Fruit fly (Drosophila melanogaster) whole organism, embryonic: Measurements from ENCODE around the gene CG1824.

Experiments used
- Atf6 ChIP-seq: fragments of 200-800 bp; sonication (Bioruptor generic); IDR thresholded peaks from 2 replicates; pipeline ENCODE4 v1.3.6; 2022; ENCODE audit warnings: missing biosample characterization, missing genetic modification characterization
- B-H2 ChIP-seq: fragments of 200-800 bp; sonication (Bioruptor generic); optimal IDR thresholded peaks from 2 replicates; lab custom pipeline; 2018; ENCODE audit warnings: missing biosample characterization, mild to moderate bottlenecking, missing genetic modification characterization
- Blimp-1 ChIP-seq: fragments of 200-800 bp; sonication (Bioruptor generic); optimal IDR thresholded peaks from 3 replicates; lab custom pipeline; 2018; ENCODE audit warnings: missing biosample characterization, missing genetic modification characterization, mild to moderate bottlenecking, moderate library complexity, missing genetic modification reagents
- CG11504 ChIP-seq: fragments of 200-800 bp; sonication (Bioruptor generic); optimal IDR thresholded peaks from 3 replicates; lab custom pipeline; 2019; ENCODE audit warnings: missing biosample characterization, mild to moderate bottlenecking, missing genetic modification characterization, moderate library complexity
- CG12104 ChIP-seq: fragments of 200-800 bp; sonication (Bioruptor generic); optimal IDR thresholded peaks from 3 replicates; lab custom pipeline; 2016; ENCODE audit warnings: missing biosample characterization, missing genetic modification characterization
- CG12769 ChIP-seq: fragments of 200-800 bp; sonication (Bioruptor generic); optimal IDR thresholded peaks from 2 replicates; lab custom pipeline; 2019; ENCODE audit warnings: missing biosample characterization, mild to moderate bottlenecking, missing genetic modification characterization, moderate library complexity
- CG13123 ChIP-seq: fragments of 200-800 bp; sonication (Bioruptor generic); optimal IDR thresholded peaks from 2 replicates; lab custom pipeline; 2016; ENCODE audit warnings: missing biosample characterization, missing genetic modification characterization
- CG13287 ChIP-seq: fragments of 200-800 bp; sonication (Bioruptor generic); IDR thresholded peaks from 2 replicates; pipeline ENCODE4 v1.3.6; 2022; ENCODE audit warnings: missing biosample characterization, missing genetic modification characterization; ENCODE audit not compliant: partially characterized antibody
- CG14014 ChIP-seq: fragments of 200-800 bp; sonication (Bioruptor generic); IDR thresholded peaks from 2 replicates; pipeline ENCODE4 v1.3.6; 2022; ENCODE audit warnings: missing biosample characterization, missing genetic modification characterization
- CG14710 ChIP-seq: fragments of 200-800 bp; sonication (Bioruptor generic); optimal IDR thresholded peaks from 3 replicates; lab custom pipeline; 2019; ENCODE audit warnings: missing biosample characterization, mild to moderate bottlenecking, missing genetic modification characterization, moderate library complexity
- CG16863 ChIP-seq: fragments of 200-800 bp; sonication (Bioruptor generic); optimal IDR thresholded peaks from 3 replicates; lab custom pipeline; 2016; ENCODE audit warnings: missing biosample characterization, missing genetic modification characterization
- CG17328 ChIP-seq: fragments of 200-800 bp; sonication (Bioruptor generic); IDR thresholded peaks from 2 replicates; pipeline ENCODE4 v1.3.6; 2022; ENCODE audit warnings: missing biosample characterization, missing genetic modification characterization
- CG17361 ChIP-seq: fragments of 200-800 bp; sonication (Bioruptor generic); IDR thresholded peaks from 3 replicates; pipeline ENCODE4 v1.3.6; 2022; ENCODE audit warnings: missing biosample characterization, missing genetic modification characterization
- CG18011 ChIP-seq: fragments of 200-800 bp; sonication (Bioruptor generic); optimal IDR thresholded peaks from 2 replicates; lab custom pipeline; 2017; ENCODE audit warnings: missing biosample characterization, missing genetic modification characterization, mild to moderate bottlenecking, moderate library complexity, missing genotype
- CG18764 ChIP-seq: fragments of 200-800 bp; sonication (Bioruptor generic); optimal IDR thresholded peaks from 3 replicates; lab custom pipeline; 2016; ENCODE audit warnings: missing biosample characterization, missing genetic modification characterization
- CG30020 ChIP-seq: fragments of 200-800 bp; optimal IDR thresholded peaks from 2 replicates; lab custom pipeline; 2019; ENCODE audit warnings: missing biosample characterization, mild to moderate bottlenecking, missing genetic modification characterization, moderate library complexity
- CG30403 ChIP-seq: fragments of 200-800 bp; sonication (Bioruptor generic); optimal IDR thresholded peaks from 3 replicates; lab custom pipeline; 2016; ENCODE audit warnings: missing biosample characterization, missing genetic modification characterization
- CG34376 ChIP-seq: fragments of 200-800 bp; sonication (Bioruptor generic); optimal IDR thresholded peaks from 2 replicates; lab custom pipeline; 2018; ENCODE audit warnings: missing biosample characterization, mild to moderate bottlenecking, missing genetic modification characterization
- CG4360 ChIP-seq: fragments of 200-800 bp; sonication (Bioruptor generic); IDR thresholded peaks from 2 replicates; pipeline ENCODE4 v1.3.6; 2022; ENCODE audit warnings: missing biosample characterization, missing genetic modification characterization
- CG4424 ChIP-seq: fragments of 200-800 bp; sonication (Bioruptor generic); optimal IDR thresholded peaks from 3 replicates; lab custom pipeline; 2016; ENCODE audit warnings: missing biosample characterization, missing genetic modification characterization
- CG6791 ChIP-seq: fragments of 200-800 bp; sonication (Bioruptor generic); IDR thresholded peaks from 3 replicates; pipeline ENCODE4 v1.3.6; 2022; ENCODE audit warnings: missing biosample characterization, missing genetic modification characterization; ENCODE audit not compliant: partially characterized antibody
- Dip3 ChIP-seq: fragments of 200-800 bp; sonication (Bioruptor generic); optimal IDR thresholded peaks from 3 replicates; lab custom pipeline; 2016; ENCODE audit warnings: missing biosample characterization, missing genetic modification characterization
- Dp ChIP-seq: fragments of 200-800 bp; sonication (Bioruptor generic); optimal IDR thresholded peaks from 2 replicates; lab custom pipeline; 2018; ENCODE audit warnings: missing biosample characterization, mild to moderate bottlenecking, missing genetic modification characterization, moderate library complexity
- E2f2 ChIP-seq: fragments of 200-800 bp; sonication (Bioruptor generic); IDR thresholded peaks from 2 replicates; pipeline ENCODE4 v1.3.6; 2022; ENCODE audit warnings: missing biosample characterization, missing genetic modification characterization
- Elba2 ChIP-seq: fragments of 200-800 bp; sonication (Bioruptor generic); optimal IDR thresholded peaks from 3 replicates; lab custom pipeline; 2016; ENCODE audit warnings: missing biosample characterization, missing genetic modification characterization
- Fer2 ChIP-seq: fragments of 200-800 bp; sonication (Bioruptor generic); optimal IDR thresholded peaks from 2 replicates; lab custom pipeline; 2018; ENCODE audit warnings: missing biosample characterization, mild to moderate bottlenecking, missing genetic modification characterization, moderate library complexity
- Fer3 ChIP-seq: fragments of 200-800 bp; sonication (Bioruptor generic); optimal IDR thresholded peaks from 2 replicates; lab custom pipeline; 2018; ENCODE audit warnings: missing biosample characterization, mild to moderate bottlenecking, missing genetic modification characterization, moderate library complexity
- Lhr ChIP-seq: fragments of 200-800 bp; sonication (Bioruptor generic); optimal IDR thresholded peaks from 3 replicates; lab custom pipeline; 2017; ENCODE audit warnings: mild to moderate bottlenecking, missing biosample characterization, missing genetic modification reagents, missing genetic modification characterization
- MESR4 ChIP-seq: fragments of 200-800 bp; sonication (Bioruptor generic); optimal IDR thresholded peaks from 2 replicates; lab custom pipeline; 2018; ENCODE audit warnings: missing biosample characterization, mild to moderate bottlenecking, missing genetic modification characterization, moderate library complexity
- Max ChIP-seq: fragments of 200-800 bp; sonication (Bioruptor generic); optimal IDR thresholded peaks from 2 replicates; lab custom pipeline; 2016; ENCODE audit warnings: missing biosample characterization, mild to moderate bottlenecking, missing genetic modification characterization
- Med ChIP-seq: fragments of 200-800 bp; sonication (Bioruptor generic); peaks from one replicate; lab custom pipeline; 2016; ENCODE audit warnings: missing biosample characterization, missing genetic modification characterization, mild to moderate bottlenecking, inconsistent platforms, moderate library complexity
- Ravus ChIP-seq: fragments of 200-800 bp; sonication (Bioruptor generic); IDR thresholded peaks from 2 replicates; pipeline ENCODE4 v1.3.6; 2022; ENCODE audit warnings: missing biosample characterization, missing genetic modification characterization
- Sox102F ChIP-seq: fragments of 200-800 bp; sonication (Bioruptor generic); optimal IDR thresholded peaks from 2 replicates; lab custom pipeline; 2018; ENCODE audit warnings: missing biosample characterization, mild to moderate bottlenecking, missing genetic modification characterization, moderate library complexity
- Xbp1 ChIP-seq: fragments of 200-800 bp; sonication (Bioruptor generic); optimal IDR thresholded peaks from 3 replicates; lab custom pipeline; 2016; ENCODE audit warnings: missing biosample characterization, mild to moderate bottlenecking, missing genetic modification characterization
- YL-1 ChIP-seq: fragments of 200-800 bp; sonication (Bioruptor generic); optimal IDR thresholded peaks from 3 replicates; lab custom pipeline; 2017; ENCODE audit warnings: missing biosample characterization, mild to moderate bottlenecking, missing genetic modification characterization
- emc ChIP-seq: fragments of 200-800 bp; sonication (Bioruptor generic); optimal IDR thresholded peaks from 2 replicates; lab custom pipeline; 2016; ENCODE audit warnings: missing biosample characterization, missing genetic modification characterization
- gem ChIP-seq: fragments of 200-800 bp; sonication (Bioruptor generic); optimal IDR thresholded peaks from 2 replicates; lab custom pipeline; 2019; ENCODE audit warnings: missing biosample characterization, mild to moderate bottlenecking, missing genetic modification characterization, moderate library complexity
- gfzf ChIP-seq: fragments of 200-800 bp; sonication (Bioruptor generic); optimal IDR thresholded peaks from 2 replicates; lab custom pipeline; 2016; ENCODE audit warnings: missing biosample characterization, mild to moderate bottlenecking, missing genetic modification characterization, moderate library complexity
- her ChIP-seq: fragments of 200-800 bp; sonication (Bioruptor generic); optimal IDR thresholded peaks from 2 replicates; lab custom pipeline; 2016; ENCODE audit warnings: missing biosample characterization, missing genetic modification characterization
- hkb ChIP-seq, 2 experiments: fragments of 200-800 bp in 1 of 2; fragments of >200 bp in 1 of 2; sonication (Bioruptor generic) in 1 of 2; IDR thresholded peaks in 1 of 2; optimal IDR thresholded peaks in 1 of 2; 2 replicates each; pipeline versions ENCODE4 v1.3.6 to Lab custom; 2017 to 2022; ENCODE audit warnings: missing biosample characterization in 1 of 2, missing genetic modification characterization in 1 of 2
- jigr1 ChIP-seq: fragments of 200-800 bp; sonication (Bioruptor generic); IDR thresholded peaks from 3 replicates; pipeline ENCODE4 v1.3.6; 2022; ENCODE audit warnings: missing biosample characterization, missing genetic modification characterization
- ken ChIP-seq: fragments of 200-800 bp; sonication (Bioruptor generic); IDR thresholded peaks from 3 replicates; pipeline ENCODE4 v1.3.6; 2022; ENCODE audit warnings: missing biosample characterization, missing genetic modification characterization
- lilli ChIP-seq: fragments of 200-800 bp; sonication (Bioruptor generic); optimal IDR thresholded peaks from 3 replicates; lab custom pipeline; 2016; ENCODE audit warnings: missing biosample characterization, missing genetic modification characterization
- pzg ChIP-seq: fragments of 200-800 bp; sonication (Bioruptor generic); optimal IDR thresholded peaks from 3 replicates; lab custom pipeline; 2018; ENCODE audit warnings: missing biosample characterization, mild to moderate bottlenecking, missing genetic modification characterization, moderate library complexity
- rib ChIP-seq: fragments of 200-800 bp; sonication (Bioruptor generic); IDR thresholded peaks from 2 replicates; pipeline ENCODE4 v1.3.6; 2022; ENCODE audit warnings: missing biosample characterization, missing genetic modification characterization
- stwl ChIP-seq: fragments of 200-800 bp; sonication (Bioruptor generic); optimal IDR thresholded peaks from 3 replicates; lab custom pipeline; 2018; ENCODE audit warnings: missing biosample characterization, mild to moderate bottlenecking, missing genetic modification characterization, moderate library complexity
- vnd ChIP-seq: fragments of 200-800 bp; sonication (Bioruptor generic); IDR thresholded peaks from 3 replicates; pipeline ENCODE4 v1.3.6; 2022; ENCODE audit warnings: missing biosample characterization, missing genetic modification characterization; ENCODE audit not compliant: partially characterized antibody

The CG1824 gene

dm6 chrX:12631317-12632156, 36.1 kb upstream of the CG1824 start, which contains the start of gene Tomosyn (continued):
- TF ChIP-seq CG12769 (tag; lab: Kevin White, UChicago) (peak; percentile 14), CG30020 (tag; lab: Kevin White, UChicago) (peak; percentile 14), Xbp1 (GFP tag; lab: Kevin White, UChicago) (peak; percentile 56), ken (peak; percentile 22; the same call in 1 of the 3 replicates), CG6791 (GFP tag; lab: Robert Waterston, UW) (peak; percentile 78), CG13287 (GFP tag; lab: Robert Waterston, UW) (peak; percentile 82), CG16863 (GFP tag; lab: Kevin White, UChicago) (peak; percentile 18), Dip3 (GFP tag; lab: Kevin White, UChicago) (peak; percentile 24), stwl (tag; lab: Kevin White, UChicago) (peak; percentile 86), Med (peak; percentile 80), gfzf (peak; percentile 59), E2f2 (GFP tag; lab: Robert Waterston, UW) (peak; percentile 44; the same call in 1 of the 2 replicates), CG17361 (GFP tag; lab: Robert Waterston, UW) (peak; percentile 58; the same call in 2 of the 3 replicates), CG11504 (tag; lab: Kevin White, UChicago) (peak; percentile 65), CG4424 (GFP tag; lab: Kevin White, UChicago) (peak; percentile 22), CG34376 (GFP tag; lab: Kevin White, UChicago) (no peak), Blimp-1 (GFP tag; lab: Kevin White, UChicago) (peak; percentile 46), her (GFP tag; lab: Kevin White, UChicago) (peak; percentile 48), CG4360 (GFP tag; lab: Robert Waterston, UW) (no peak), Atf6 (0 out of 2 replicates have a peak, but pooled peaks have one; percentile 23), MESR4 (peak; percentile 70), CG12104 (GFP tag; lab: Kevin White, UChicago) (peak; percentile 0), YL-1 (peak; percentile 34), CG13123 (GFP tag; lab: Kevin White, UChicago) (peak; percentile 4), CG17328 (GFP tag; lab: Robert Waterston, UW) (0 out of 2 replicates have a peak, but pooled peaks have one; percentile 40), Lhr (GFP tag; lab: Kevin White, UChicago) (peak; percentile 4), CG18764 (GFP tag; lab: Kevin White, UChicago) (peak; percentile 4), Dp (peak; percentile 43), gem (tag; lab: Kevin White, UChicago) (peak; percentile 69), emc (GFP tag; lab: Kevin White, UChicago) (no peak), rib (GFP tag; lab: Robert Waterston, UW) (no peak), vnd (GFP tag; lab: Robert Waterston, UW) (peak; percentile 67), pzg (GFP tag; lab: Kevin White, UChicago) (peak; percentile 80), B-H2 (GFP tag; lab: Kevin White, UChicago) (peak; percentile 16), Fer3 (peak; percentile 7), Fer2 (tag; lab: Kevin White, UChicago) (peak; percentile 3), Ravus (GFP tag; lab: Robert Waterston, UW) (no peak), lilli (GFP tag; lab: Kevin White, UChicago) (peak; percentile 59), Sox102F (GFP tag; lab: Kevin White, UChicago) (peak; percentile 42), CG14710 (tag; lab: Kevin White, UChicago) (peak; percentile 53), jigr1 (no peak), CG18011 (GFP tag; lab: Kevin White, UChicago) (peak; percentile 20), Max (GFP tag; lab: Kevin White, UChicago) (peak; percentile 49), hkb (optimal IDR thresholded peaks at IDR 0.05; lab: Kevin White, UChicago) (no peak), hkb (GFP tag; IDR thresholded peaks at IDR 0.05; lab: Robert Waterston, UW) (peak; percentile 56), CG30403 (peak; percentile 41), CG14014 (0 out of 2 replicates have a peak, but pooled peaks have one; percentile 14), Elba2 (peak; percentile 14)
